Worm (Caenorhabditis elegans) whole organism, young adult: ENCODE data around the gene Y67D8B.3.
A peak's percentile ranks its signal among the peaks of the same experiment; 100 is the strongest.

ENCODE experiments used
- B0336.3 ChIP-seq: fragments of 200-800 bp; sonication (Bioruptor generic); IDR thresholded peaks from 2 replicates; pipeline ENCODE4 v1.3.6; 2022; ENCODE audit warnings: missing genetic modification characterization, missing compliant biosample characterization
- dpl-1 ChIP-seq: fragments of 150-350 bp; optimal IDR thresholded peaks from 2 replicates; lab custom pipeline; 2014; ENCODE audit warnings: missing biosample characterization, missing genetic modification reagents, missing genetic modification characterization
- lsy-27 ChIP-seq: sonication (generic microtip); optimal IDR thresholded peaks from 2 replicates; lab custom pipeline; 2017; ENCODE audit warnings: missing genetic modification characterization, mild to moderate bottlenecking, missing compliant biosample characterization, antibody characterized with exemption, missing genotype, borderline replicate concordance; ENCODE audit not compliant: insufficient read depth
- madf-3 ChIP-seq: fragments of 200-800 bp; sonication (Bioruptor generic); IDR thresholded peaks from 2 replicates; pipeline ENCODE4 v1.3.6; 2022; ENCODE audit warnings: missing genetic modification reagents, missing genetic modification characterization, missing compliant biosample characterization
- nhr-90 ChIP-seq: sonication (generic microtip); optimal IDR thresholded peaks from 2 replicates; lab custom pipeline; 2016; ENCODE audit warnings: missing genotype, mild to moderate bottlenecking, missing genetic modification characterization, missing compliant biosample characterization
- rcor-1 ChIP-seq: fragments of 200-800 bp; sonication (Bioruptor generic); IDR thresholded peaks from 2 replicates; pipeline ENCODE4 v1.3.6; 2022; ENCODE audit warnings: missing genetic modification reagents, missing genetic modification characterization, missing compliant biosample characterization
- unc-130 ChIP-seq: sonication (generic microtip); optimal IDR thresholded peaks from 2 replicates; lab custom pipeline; 2016; ENCODE audit warnings: missing genetic modification reagents, missing genetic modification characterization, missing compliant biosample characterization
- ztf-6 ChIP-seq: fragments of 200-800 bp; sonication (Bioruptor generic); IDR thresholded peaks from 2 replicates; pipeline ENCODE4 v1.3.6; 2022; ENCODE audit warnings: missing genetic modification reagents, missing genetic modification characterization, missing compliant biosample characterization

ce11 chrIV:3213426-3213825, 11.4 kb upstream of the Y67D8B.3 start, which contains the start of gene slmp-1:
- TF ChIP-seq lsy-27 (tag; lab: Kevin White, UChicago) = no peak
- TF ChIP-seq B0336.3 (GFP tag; lab: Robert Waterston, UW) = no peak
- no peak for TF ChIP-seq madf-3 (GFP tag; lab: Robert Waterston, UW)
- TF ChIP-seq rcor-1 (GFP tag; lab: Robert Waterston, UW) = no peak
- peak; percentile 24 for TF ChIP-seq dpl-1 (GFP tag; lab: Kevin White, UChicago)
- TF ChIP-seq unc-130 (GFP tag; lab: Kevin White, UChicago) = no peak
- TF ChIP-seq ztf-6 (GFP tag; lab: Robert Waterston, UW) = no peak
- no peak for TF ChIP-seq nhr-90 (tag; lab: Kevin White, UChicago)
